Worm (Caenorhabditis elegans) whole organism, midembryonic: Measurements from ENCODE around the gene cfz-2.
"Not testable (repeated sequence)": the region's sequence is repeated elsewhere in the genome, so short reads cannot be mapped to it uniquely, and the experiment has no call there.

ENCODE experiments used
- T22C8.4 ChIP-seq: fragments of 200-800 bp; sonication (Bioruptor generic); IDR thresholded peaks from 2 replicates; pipeline ENCODE4 v1.3.6; 2022; ENCODE audit warnings: missing genetic modification characterization, missing compliant biosample characterization
- cog-1 ChIP-seq: sonication (generic microtip); optimal IDR thresholded peaks from 2 replicates; lab custom pipeline; 2016; ENCODE audit warnings: missing genetic modification characterization, missing compliant biosample characterization
- flt-1 ChIP-seq: fragments of 200-800 bp; sonication (Bioruptor generic); IDR thresholded peaks from 2 replicates; pipeline ENCODE4 v1.3.6; 2022; ENCODE audit warnings: missing genetic modification characterization, missing compliant biosample characterization
- klf-2 ChIP-seq: fragments of 200-800 bp; sonication (Bioruptor generic); conservative IDR thresholded peaks from 2 replicates; pipeline ENCODE4 v1.3.6; 2022; ENCODE audit warnings: missing genetic modification reagents, missing genetic modification characterization, missing compliant biosample characterization
- med-1 ChIP-seq: sonication (generic microtip); optimal IDR thresholded peaks from 2 replicates; lab custom pipeline; 2017; ENCODE audit warnings: missing genetic modification characterization, mild to moderate bottlenecking, missing compliant biosample characterization, antibody characterized with exemption, missing genetic modification reagents; ENCODE audit not compliant: insufficient read depth
- ref-1 ChIP-seq: fragments of 200-800 bp; sonication (Bioruptor generic); conservative IDR thresholded peaks from 2 replicates; pipeline ENCODE4 v1.3.6; 2022; ENCODE audit warnings: missing genetic modification reagents, missing genetic modification characterization, missing compliant biosample characterization
- tab-1 ChIP-seq: fragments of 200-800 bp; sonication (Bioruptor generic); IDR thresholded peaks from 2 replicates; pipeline ENCODE4 v1.3.6; 2022; ENCODE audit warnings: missing genetic modification characterization, missing compliant biosample characterization
- ztf-23 ChIP-seq: fragments of 200-800 bp; sonication (Bioruptor generic); IDR thresholded peaks from 2 replicates; pipeline ENCODE4 v1.3.6; 2022; ENCODE audit warnings: missing genetic modification reagents, missing genetic modification characterization, missing compliant biosample characterization
- ztf-29 ChIP-seq: fragments of 200-800 bp; sonication (Bioruptor generic); IDR thresholded peaks from 2 replicates; pipeline ENCODE4 v1.3.6; 2022; ENCODE audit warnings: missing genetic modification reagents, missing genetic modification characterization, missing compliant biosample characterization

cfz-2 gene

ce11 chrV:3410098-3410570 is 34.5 kb downstream of the cfz-2 start, which contains the start of gene arrd-22:
TSS of gene arrd-22 (plus strand) at chrV:3410520.
- no peak for TF ChIP-seq T22C8.4 (GFP tag; lab: Robert Waterston, UW)
- TF ChIP-seq ref-1 (GFP tag; lab: Robert Waterston, UW) = no peak
- no peak for TF ChIP-seq ztf-29 (GFP tag; lab: Robert Waterston, UW)
- no peak for TF ChIP-seq med-1 (GFP tag; lab: Kevin White, UChicago)
- no peak for TF ChIP-seq flt-1 (GFP tag; lab: Robert Waterston, UW)
- no peak for TF ChIP-seq tab-1 (GFP tag; lab: Robert Waterston, UW)
- TF ChIP-seq klf-2 (GFP tag; lab: Robert Waterston, UW) = no peak
- no peak for TF ChIP-seq ztf-23 (GFP tag; lab: Robert Waterston, UW)
- TF ChIP-seq cog-1 (tag; lab: Kevin White, UChicago) = no peak

ce11 chrV:3409498-3409897 is 35.2 kb downstream of the cfz-2 start:
- TF ChIP-seq ztf-23 (GFP tag; lab: Robert Waterston, UW) (no peak), cog-1 (tag; lab: Kevin White, UChicago) (no peak), tab-1 (GFP tag; lab: Robert Waterston, UW) (no peak), T22C8.4 (GFP tag; lab: Robert Waterston, UW) (no peak), klf-2 (GFP tag; lab: Robert Waterston, UW) (no peak), med-1 (GFP tag; lab: Kevin White, UChicago) (no peak), flt-1 (GFP tag; lab: Robert Waterston, UW) (no peak), ztf-29 (GFP tag; lab: Robert Waterston, UW) (no peak), ref-1 (GFP tag; lab: Robert Waterston, UW) (no peak)

DNA sequence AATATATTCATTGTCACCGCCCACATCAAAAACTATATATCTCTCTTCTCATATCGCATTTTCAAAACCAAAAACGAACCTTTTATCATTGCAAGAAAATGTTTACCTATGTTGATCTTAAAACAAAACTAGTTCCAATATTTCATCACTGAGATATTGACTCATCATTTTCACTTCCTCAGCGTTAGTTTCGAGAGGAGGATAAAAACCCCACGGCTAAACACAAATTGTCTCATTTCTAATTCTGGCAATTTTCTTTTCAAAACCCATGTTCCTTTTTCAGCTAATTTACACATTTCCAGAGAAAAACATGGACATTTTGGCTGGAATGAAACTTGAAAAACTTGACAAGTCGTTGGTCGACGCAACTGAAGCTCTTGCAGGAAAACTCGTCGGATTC is 36.1 kb downstream of the cfz-2 start, which contains the start of gene T20D4.7:
Gene T20D4.7, plus strand, starts transcription at position 301 of the 400 bp plus-strand sequence.
- TF ChIP-seq cog-1 (tag; lab: Kevin White, UChicago) = no peak
- TF ChIP-seq ztf-23 (GFP tag; lab: Robert Waterston, UW) = no peak
- no peak for TF ChIP-seq ref-1 (GFP tag; lab: Robert Waterston, UW)
- no peak for TF ChIP-seq klf-2 (GFP tag; lab: Robert Waterston, UW)
- no peak for TF ChIP-seq flt-1 (GFP tag; lab: Robert Waterston, UW)

ce11 chrV:3399952-3400351 is 44.7 kb downstream of the cfz-2 start, which contains the start of gene T20D4.10:
TSS of gene T20D4.10 (plus strand) at chrV:3400252.
- not testable (repeated sequence) for TF ChIP-seq klf-2, T22C8.4, flt-1 (GFP tag; lab: Robert Waterston, UW)

DNA sequence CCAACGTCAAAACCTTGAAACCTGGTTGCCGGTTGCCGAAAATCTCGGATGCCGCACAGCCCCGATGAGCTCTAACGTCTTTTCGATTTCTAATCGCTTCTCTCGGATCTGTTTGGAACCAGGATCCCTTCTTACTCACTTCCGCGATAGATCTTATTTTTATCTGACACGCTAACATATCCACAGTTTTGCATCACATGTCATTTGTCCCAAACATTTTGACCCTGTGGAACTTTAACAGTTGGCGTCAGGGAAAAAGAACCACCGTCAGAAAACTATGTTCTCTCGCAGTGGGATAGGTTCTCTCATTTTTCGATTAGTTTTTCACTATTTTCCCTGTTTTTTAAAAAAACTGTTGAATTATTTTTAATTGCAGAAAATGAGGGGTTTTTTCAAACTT is 46.4 kb downstream of the cfz-2 start, which contains the start of gene T20D4.11:
Gene T20D4.11, plus strand, starts transcription at position 377 of the 400 bp plus-strand sequence.
- no peak for TF ChIP-seq tab-1 (GFP tag; lab: Robert Waterston, UW)
- TF ChIP-seq flt-1 (GFP tag; lab: Robert Waterston, UW) = no peak
- TF ChIP-seq med-1 (GFP tag; lab: Kevin White, UChicago) = no peak
- TF ChIP-seq klf-2 (GFP tag; lab: Robert Waterston, UW) = no peak
- TF ChIP-seq T22C8.4 (GFP tag; lab: Robert Waterston, UW) = no peak
- no peak for TF ChIP-seq ztf-29 (GFP tag; lab: Robert Waterston, UW)
- no peak for TF ChIP-seq cog-1 (tag; lab: Kevin White, UChicago)
- no peak for TF ChIP-seq ztf-23 (GFP tag; lab: Robert Waterston, UW)
- TF ChIP-seq ref-1 (GFP tag; lab: Robert Waterston, UW) = no peak

DNA sequence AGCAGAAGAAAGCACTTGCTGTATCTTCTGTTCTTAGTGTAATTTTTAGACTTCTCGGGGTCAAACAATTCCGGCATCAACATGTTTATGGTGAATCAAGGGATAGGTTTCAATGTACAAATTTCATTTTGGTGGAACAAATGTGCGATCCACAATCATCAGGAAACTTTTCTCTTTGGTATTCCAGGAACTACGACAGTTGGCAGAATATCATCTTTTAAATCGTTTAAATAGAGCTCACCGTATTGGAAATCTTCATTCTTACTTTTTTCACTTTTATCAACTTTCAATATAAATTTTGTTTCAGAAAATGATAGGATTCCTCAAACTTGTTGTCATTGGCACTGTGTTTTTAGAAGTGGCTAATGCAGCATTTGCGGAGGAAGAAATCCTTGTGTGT is 47.9 kb downstream of the cfz-2 start, which contains the start of gene T20D4.12:
Gene T20D4.12, plus strand, starts transcription at position 301 of the 400 bp plus-strand sequence.
- TF ChIP-seq tab-1 (GFP tag; lab: Robert Waterston, UW); med-1 (GFP tag; lab: Kevin White, UChicago); flt-1 (GFP tag; lab: Robert Waterston, UW): not testable (repeated sequence)

DNA sequence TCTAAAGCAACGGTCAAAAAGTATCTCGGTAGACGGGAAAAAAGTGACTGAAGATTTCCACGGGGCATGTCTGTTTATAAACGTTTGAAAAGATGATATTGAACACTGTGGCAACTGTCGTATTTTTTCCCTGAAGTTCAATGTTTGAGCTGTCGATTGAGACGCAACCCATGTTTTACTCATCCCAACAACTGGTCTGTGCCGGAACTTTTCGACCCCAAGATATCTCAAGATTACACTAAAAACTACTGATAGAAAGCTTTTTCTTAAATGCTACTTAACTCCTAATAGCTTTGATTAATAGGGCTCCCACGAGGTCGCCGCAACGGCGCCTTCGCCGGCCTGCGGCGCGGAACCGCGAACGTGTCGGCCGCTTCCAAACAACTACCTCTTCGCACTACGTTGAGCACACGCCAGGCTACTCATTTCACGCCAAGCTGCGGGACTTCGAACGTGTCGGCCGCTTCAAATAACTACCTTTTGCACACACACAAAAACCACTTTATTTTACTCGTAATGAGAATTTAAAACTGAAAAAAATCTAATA is 49.9 kb downstream of the cfz-2 start, which contains the start of gene T20D4.15:
Gene T20D4.15, minus strand, starts transcription at position 51 of the 547 bp plus-strand sequence.
- TF ChIP-seq ref-1 (GFP tag; lab: Robert Waterston, UW) (no peak), klf-2 (GFP tag; lab: Robert Waterston, UW) (no peak), T22C8.4 (GFP tag; lab: Robert Waterston, UW) (no peak), flt-1 (GFP tag; lab: Robert Waterston, UW) (no peak), tab-1 (GFP tag; lab: Robert Waterston, UW) (no peak), cog-1 (tag; lab: Kevin White, UChicago) (no peak), med-1 (GFP tag; lab: Kevin White, UChicago) (no peak), ztf-23 (GFP tag; lab: Robert Waterston, UW) (no peak), ztf-29 (GFP tag; lab: Robert Waterston, UW) (no peak)

DNA sequence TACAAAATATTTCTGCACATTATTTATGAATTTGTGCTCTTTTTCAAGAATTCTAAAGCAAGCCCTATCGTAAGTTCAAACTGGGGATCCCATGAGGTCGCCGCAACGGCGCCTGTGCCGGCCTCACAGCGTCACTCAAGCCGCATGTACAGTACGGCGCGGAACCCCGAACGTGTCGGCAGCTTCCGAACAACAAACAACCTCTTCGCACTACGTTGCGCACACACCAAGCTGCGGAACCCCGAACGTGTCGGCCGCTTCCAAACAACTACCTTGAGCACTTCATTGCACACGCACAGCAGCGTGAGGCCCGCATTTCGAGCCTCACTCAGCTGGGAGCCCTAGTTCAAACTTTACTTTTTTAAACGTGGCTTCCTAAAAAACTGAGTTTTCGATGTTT is 50.6 kb downstream of the cfz-2 start:
- TF ChIP-seq tab-1 (GFP tag; lab: Robert Waterston, UW) = no peak
